Fruit fly (Drosophila melanogaster): ENCODE measurements around the gene CG10431.

Gene CG10431

dm6 chr2L:18976749-18977148, 2.2 kb downstream of the CG10431 start:
- TF ChIP-seq toe (GFP tag; optimal IDR thresholded peaks at IDR 0.05) (no peak), CG12768 (GFP tag; optimal IDR thresholded peaks at IDR 0.05) (no peak), CG7101 (tag; optimal IDR thresholded peaks at IDR 0.05) (no peak), cic (GFP tag; optimal IDR thresholded peaks at IDR 0.05) (no peak), Clk (GFP tag; optimal IDR thresholded peaks at IDR 0.05) (no peak), Hr96 (GFP tag; optimal IDR thresholded peaks at IDR 0.05) (no peak), CG33017 (tag; optimal IDR thresholded peaks at IDR 0.05) (no peak), CG7045 (GFP tag; optimal IDR thresholded peaks at IDR 0.05) (no peak), Crg-1 (GFP tag; optimal IDR thresholded peaks at IDR 0.05) (no peak)

dm6 chr2L:18978923-18979322, 4.4 kb downstream of the CG10431 start:
- TF ChIP-seq CG7101 (tag; optimal IDR thresholded peaks at IDR 0.05) = no peak
- no peak for TF ChIP-seq cnc (optimal IDR thresholded peaks at IDR 0.05)
- no peak for TF ChIP-seq cic (GFP tag; optimal IDR thresholded peaks at IDR 0.05)
- TF ChIP-seq pad (GFP tag; optimal IDR thresholded peaks at IDR 0.05) = no peak
- TF ChIP-seq Mnt (GFP tag; optimal IDR thresholded peaks at IDR 0.05) = no peak
- no peak for TF ChIP-seq CG11617 (GFP tag; optimal IDR thresholded peaks at IDR 0.05)
- no peak for TF ChIP-seq Crg-1 (GFP tag; optimal IDR thresholded peaks at IDR 0.05)
- TF ChIP-seq CG5204 (GFP tag; optimal IDR thresholded peaks at IDR 0.05) = no peak
- no peak for TF ChIP-seq CG1620 (GFP tag; optimal IDR thresholded peaks at IDR 0.05)
- TF ChIP-seq kay (GFP tag; ENCODE audit: borderline replicate concordance) = no peak
- TF ChIP-seq CG33017 (tag; optimal IDR thresholded peaks at IDR 0.05) = no peak
- no peak for TF ChIP-seq toe (GFP tag; optimal IDR thresholded peaks at IDR 0.05)
- TF ChIP-seq CG12768 (GFP tag; optimal IDR thresholded peaks at IDR 0.05) = no peak
- no peak for TF ChIP-seq Hr96 (GFP tag; optimal IDR thresholded peaks at IDR 0.05)
- no peak for TF ChIP-seq ovo (GFP tag; optimal IDR thresholded peaks at IDR 0.05)
- TF ChIP-seq CG14711 (tag; optimal IDR thresholded peaks at IDR 0.05) = no peak

- TF ChIP-seq Clk (GFP tag; optimal IDR thresholded peaks at IDR 0.05) = no peak
- TF ChIP-seq CG7045 (GFP tag; optimal IDR thresholded peaks at IDR 0.05) = no peak
- TF ChIP-seq Hr96 (GFP tag; optimal IDR thresholded peaks at IDR 0.05) = no peak
- TF ChIP-seq ovo (GFP tag; optimal IDR thresholded peaks at IDR 0.05) = no peak
- TF ChIP-seq cnc (optimal IDR thresholded peaks at IDR 0.05) = no peak
- no peak for TF ChIP-seq toe (GFP tag; optimal IDR thresholded peaks at IDR 0.05)
- TF ChIP-seq kay (GFP tag; ENCODE audit: borderline replicate concordance) = no peak
- no peak for TF ChIP-seq bab1 (GFP tag; optimal IDR thresholded peaks at IDR 0.05)
- no peak for TF ChIP-seq CG7101 (tag; optimal IDR thresholded peaks at IDR 0.05)
- no peak for TF ChIP-seq CG5204 (GFP tag; optimal IDR thresholded peaks at IDR 0.05)
- TF ChIP-seq Mnt (GFP tag; optimal IDR thresholded peaks at IDR 0.05) = no peak
- TF ChIP-seq CG12768 (GFP tag; optimal IDR thresholded peaks at IDR 0.05) = no peak
- TF ChIP-seq tj (GFP tag; optimal IDR thresholded peaks at IDR 0.05) = no peak
- TF ChIP-seq CG33017 (tag; optimal IDR thresholded peaks at IDR 0.05) = no peak
- TF ChIP-seq cic (GFP tag; optimal IDR thresholded peaks at IDR 0.05) = no peak
Observed at dm6 chr2L:18979407-18979806, 4.9 kb downstream of the CG10431 start.

- TF ChIP-seq CG7101 (tag; optimal IDR thresholded peaks at IDR 0.05) = no peak
- no peak for TF ChIP-seq CG11617 (GFP tag; optimal IDR thresholded peaks at IDR 0.05)
- TF ChIP-seq ovo (GFP tag; optimal IDR thresholded peaks at IDR 0.05) = no peak
- no peak for TF ChIP-seq bab1 (GFP tag; optimal IDR thresholded peaks at IDR 0.05)
Observed at dm6 chr2L:18980982-18981381, 6.5 kb downstream of the CG10431 start.

- no peak for TF ChIP-seq CG11617 (GFP tag; optimal IDR thresholded peaks at IDR 0.05)
Observed at dm6 chr2L:18981484-18981883, 7.0 kb downstream of the CG10431 start.

dm6 chr2L:18981947-18982579, 7.6 kb downstream of the CG10431 start:
- TF ChIP-seq CG12768 (GFP tag; optimal IDR thresholded peaks at IDR 0.05) (no peak), Hr96 (GFP tag; optimal IDR thresholded peaks at IDR 0.05) (no peak), cic (GFP tag; optimal IDR thresholded peaks at IDR 0.05) (no peak), cnc (optimal IDR thresholded peaks at IDR 0.05) (no peak), CG5204 (GFP tag; optimal IDR thresholded peaks at IDR 0.05) (no peak)

- TF ChIP-seq CG11617 (GFP tag; optimal IDR thresholded peaks at IDR 0.05) (no peak), kay (GFP tag; ENCODE audit: borderline replicate concordance) (peak; percentile 63), Mnt (GFP tag; optimal IDR thresholded peaks at IDR 0.05) (no peak), CG1620 (GFP tag; optimal IDR thresholded peaks at IDR 0.05) (no peak), CG12768 (GFP tag; optimal IDR thresholded peaks at IDR 0.05) (peak; percentile 52)
Observed at dm6 chr2L:18982826-18983758, 8.6 kb downstream of the CG10431 start.

Data from whole organism, adult.